Worm (Caenorhabditis elegans) whole organism, L1 larva: ENCODE results near the gene npp-1.

ENCODE experiments used
- F16B12.6 ChIP-seq: fragments of 150-350 bp; optimal IDR thresholded peaks from 2 replicates; lab custom pipeline; 2014; ENCODE audit warnings: missing biosample characterization, missing genetic modification characterization
- Y116A8C.19 ChIP-seq: sonication (generic microtip); optimal IDR thresholded peaks from 2 replicates; lab custom pipeline; 2016; ENCODE audit warnings: missing compliant biosample characterization, missing genetic modification characterization, borderline replicate concordance
- efl-1 ChIP-seq, 4 experiments: fragments of 150-350 bp; optimal IDR thresholded peaks in 3 of 4; peaks in 1 of 4; 1 replicate in 1 of 4; 2 replicates in 3 of 4; lab custom pipeline; 2014; ENCODE audit warnings: missing biosample characterization in 2 of 4, missing genetic modification characterization in 2 of 4, missing genetic modification reagents in 2 of 4
- egl-27 ChIP-seq, 2 experiments: fragments of 150-350 bp in 1 of 2; sonication (generic microtip); optimal IDR thresholded peaks; 3 replicates each; lab custom pipeline; 2017 to 2018; ENCODE audit warnings: missing biosample characterization in 2 of 2, missing genetic modification characterization in 2 of 2, missing genetic modification reagents in 2 of 2
- nhr-76 ChIP-seq: sonication (generic microtip); optimal IDR thresholded peaks from 2 replicates; lab custom pipeline; 2017; ENCODE audit warnings: missing biosample characterization, missing genetic modification characterization
- nhr-77 ChIP-seq: fragments of 150-350 bp; optimal IDR thresholded peaks from 2 replicates; lab custom pipeline; 2014; ENCODE audit warnings: missing biosample characterization, missing genetic modification characterization
- nhr-84 ChIP-seq: sonication (generic microtip); optimal IDR thresholded peaks from 2 replicates; lab custom pipeline; 2017; ENCODE audit warnings: missing biosample characterization, missing genetic modification characterization
- rnt-1 ChIP-seq: sonication (generic microtip); optimal IDR thresholded peaks from 2 replicates; lab custom pipeline; 2016; ENCODE audit warnings: mild to moderate bottlenecking, missing genetic modification characterization, moderate library complexity, missing compliant biosample characterization
- unc-62 ChIP-seq: fragments of 150-350 bp; optimal IDR thresholded peaks from 2 replicates; lab custom pipeline; 2014; ENCODE audit warnings: missing biosample characterization, missing genetic modification reagents, missing genetic modification characterization
- zag-1 ChIP-seq: fragments of 150-350 bp; optimal IDR thresholded peaks from 2 replicates; lab custom pipeline; 2014; ENCODE audit warnings: missing biosample characterization, missing genetic modification characterization

ce11 chrIV:9815432-9815831, 42.9 kb upstream of the npp-1 start, which contains the start of gene egl-20:
- no peak for TF ChIP-seq nhr-76
- no peak for TF ChIP-seq unc-62 (GFP tag; lab: Kevin White, UChicago)
- no peak for TF ChIP-seq efl-1 (optimal IDR thresholded peaks at IDR 0.05; lab: Kevin White, UChicago)
- no peak for TF ChIP-seq efl-1 (GFP tag; optimal IDR thresholded peaks at IDR 0.05 in 1 of 2; lab: Kevin White, UChicago)
- TF ChIP-seq nhr-84, result no peak
- TF ChIP-seq egl-27 (tag; optimal IDR thresholded peaks at IDR 0.05; lab: Kevin White, UChicago), result no peak
- TF ChIP-seq F16B12.6 (tag; lab: Kevin White, UChicago), result no peak
- TF ChIP-seq Y116A8C.19 (tag; lab: Kevin White, UChicago), result no peak
- no peak for TF ChIP-seq zag-1
- TF ChIP-seq nhr-77 (tag; lab: Kevin White, UChicago), result no peak
- no peak for TF ChIP-seq rnt-1 (tag; lab: Kevin White, UChicago)
